Worm (Caenorhabditis elegans): ENCODE measurements around the gene mans-2.

Gene mans-2

DNA sequence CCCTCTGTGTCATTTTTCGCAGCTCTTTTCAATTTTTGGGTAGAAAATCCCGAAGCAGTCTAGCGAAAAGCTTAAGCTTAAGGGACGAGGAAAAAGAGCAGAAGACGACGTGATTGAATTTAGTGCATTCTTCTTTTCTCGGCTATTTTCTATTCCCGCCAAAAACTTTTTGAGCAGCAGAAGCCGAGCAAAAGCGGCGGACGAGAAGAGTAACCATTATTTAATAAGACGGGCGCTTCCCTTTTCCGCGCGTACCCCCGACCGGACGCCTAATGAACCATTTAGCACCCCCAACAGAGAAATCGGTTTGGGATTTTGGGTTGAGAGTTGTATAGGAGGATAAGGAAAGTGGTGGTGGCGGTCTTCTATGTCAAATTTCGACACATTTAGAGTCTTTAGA is 31.7 kb downstream of the mans-2 start:
- TF ChIP-seq nhr-11 (tag; optimal IDR thresholded peaks at IDR 0.05) (no peak), ctbp-1 (GFP tag; IDR thresholded peaks at IDR 0.05) (peak; percentile 78), ces-1 (GFP tag; optimal IDR thresholded peaks at IDR 0.05) (peak; percentile 75), fkh-10 (GFP tag; optimal IDR thresholded peaks at IDR 0.05) (peak; percentile 59)

- TF ChIP-seq nhr-237 (tag; optimal IDR thresholded peaks at IDR 0.05): no peak
- TF ChIP-seq vab-7 (GFP tag; IDR thresholded peaks at IDR 0.05): no peak
- TF ChIP-seq mdl-1 (tag; optimal IDR thresholded peaks at IDR 0.05): no peak
- no peak for TF ChIP-seq ceh-20 (GFP tag; IDR thresholded peaks at IDR 0.05)
- TF ChIP-seq F10B5.3 (tag; optimal IDR thresholded peaks at IDR 0.05): no peak
- no peak for TF ChIP-seq skn-1 (tag; optimal IDR thresholded peaks at IDR 0.05)
- no peak for TF ChIP-seq daf-12 (tag; optimal IDR thresholded peaks at IDR 0.05)
- no peak for TF ChIP-seq lin-39 (tag; optimal IDR thresholded peaks at IDR 0.05)
- TF ChIP-seq dmd-9 (GFP tag; IDR thresholded peaks at IDR 0.05): no peak
- TF ChIP-seq spr-3 (GFP tag; optimal IDR thresholded peaks at IDR 0.05): no peak
- TF ChIP-seq tra-1 (GFP tag; IDR thresholded peaks at IDR 0.05): no peak
- TF ChIP-seq F37D6.2 (tag; optimal IDR thresholded peaks at IDR 0.05): no peak
- no peak for TF ChIP-seq zag-1 (tag; optimal IDR thresholded peaks at IDR 0.05)
- no peak for TF ChIP-seq D1046.2 (GFP tag; IDR thresholded peaks at IDR 0.05)
Observed at ce11 chrV:11952854-11953447, 32.3 kb downstream of the mans-2 start.

- no peak for TF ChIP-seq vab-7 (GFP tag; IDR thresholded peaks at IDR 0.05)
- TF ChIP-seq ztf-11 (tag; optimal IDR thresholded peaks at IDR 0.05): no peak
- no peak for TF ChIP-seq pha-4 (GFP tag; IDR thresholded peaks at IDR 0.05)
- TF ChIP-seq pha-4 (tag; optimal IDR thresholded peaks at IDR 0.05): peak; percentile 12
- no peak for TF ChIP-seq ceh-28 (tag; optimal IDR thresholded peaks at IDR 0.05)
- no peak for TF ChIP-seq daf-19 (GFP tag; conservative IDR thresholded peaks at IDR 0.05)
- peak; percentile 94 for TF ChIP-seq nhr-6 (tag; optimal IDR thresholded peaks at IDR 0.05)
- TF ChIP-seq hlh-30 (tag; optimal IDR thresholded peaks at IDR 0.05; ENCODE audit: insufficient read depth): peak; percentile 18
- TF ChIP-seq nhr-237 (tag; optimal IDR thresholded peaks at IDR 0.05): no peak
Observed at ce11 chrV:11951227-11951626, 34.1 kb downstream of the mans-2 start.

DNA sequence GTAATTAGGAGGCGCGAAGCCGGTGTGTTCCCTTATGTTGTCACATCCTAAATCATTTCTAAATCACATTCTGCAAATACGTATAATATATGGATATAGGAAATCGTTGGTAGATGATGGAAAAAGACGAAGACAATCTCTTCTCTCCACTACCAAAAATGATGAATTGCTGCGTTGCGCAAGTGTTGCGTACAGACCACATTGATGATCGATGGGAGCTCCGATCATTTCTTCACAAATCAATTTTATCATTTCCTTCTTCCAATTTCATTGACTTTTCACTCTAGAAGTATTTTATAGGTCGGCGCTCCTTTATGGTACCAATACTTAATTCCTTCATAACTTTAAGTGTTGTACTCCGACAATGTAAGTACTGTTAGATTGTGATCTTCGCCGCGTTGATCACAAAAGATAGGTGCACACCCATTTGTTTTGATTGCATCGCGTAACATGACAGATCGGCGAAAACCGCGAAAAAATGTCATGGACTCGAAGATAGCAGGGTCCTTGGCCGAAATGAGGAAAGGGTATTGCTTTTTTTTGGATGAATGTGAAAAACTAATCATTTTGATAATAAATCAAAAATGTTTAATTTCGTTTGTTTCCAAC is 35.7 kb downstream of the mans-2 start:
- no peak for TF ChIP-seq tag-97 (GFP tag; IDR thresholded peaks at IDR 0.05)
- TF ChIP-seq daf-16 (GFP tag; optimal IDR thresholded peaks at IDR 0.05): no peak
- TF ChIP-seq daf-16 (tag; optimal IDR thresholded peaks at IDR 0.05): no peak
- TF ChIP-seq rbr-2 (tag; optimal IDR thresholded peaks at IDR 0.05): no peak
- no peak for TF ChIP-seq ZK337.2 (GFP tag; IDR thresholded peaks at IDR 0.05)
- TF ChIP-seq nhr-77 (tag; optimal IDR thresholded peaks at IDR 0.05): no peak
- TF ChIP-seq F10B5.3 (tag; optimal IDR thresholded peaks at IDR 0.05): no peak
- TF ChIP-seq ces-1 (GFP tag; optimal IDR thresholded peaks at IDR 0.05): no peak
- TF ChIP-seq lin-1 (GFP tag; IDR thresholded peaks at IDR 0.05): no peak
- no peak for TF ChIP-seq ceh-28 (tag; optimal IDR thresholded peaks at IDR 0.05)
- TF ChIP-seq mxl-3 (GFP tag; optimal IDR thresholded peaks at IDR 0.05): no peak
- TF ChIP-seq vab-7 (GFP tag; IDR thresholded peaks at IDR 0.05): no peak
- TF ChIP-seq unc-39 (tag; optimal IDR thresholded peaks at IDR 0.05): no peak
- no peak for TF ChIP-seq lim-7 (GFP tag; IDR thresholded peaks at IDR 0.05)
- TF ChIP-seq set-16 (GFP tag; IDR thresholded peaks at IDR 0.05): no peak
- no peak for TF ChIP-seq jun-1 (tag; optimal IDR thresholded peaks at IDR 0.05)
- TF ChIP-seq R02D3.7 (tag; optimal IDR thresholded peaks at IDR 0.05): no peak

Data from whole organism, L4 larva.